Worm (Caenorhabditis elegans): ENCODE data around the gene C05C10.2.

DNA sequence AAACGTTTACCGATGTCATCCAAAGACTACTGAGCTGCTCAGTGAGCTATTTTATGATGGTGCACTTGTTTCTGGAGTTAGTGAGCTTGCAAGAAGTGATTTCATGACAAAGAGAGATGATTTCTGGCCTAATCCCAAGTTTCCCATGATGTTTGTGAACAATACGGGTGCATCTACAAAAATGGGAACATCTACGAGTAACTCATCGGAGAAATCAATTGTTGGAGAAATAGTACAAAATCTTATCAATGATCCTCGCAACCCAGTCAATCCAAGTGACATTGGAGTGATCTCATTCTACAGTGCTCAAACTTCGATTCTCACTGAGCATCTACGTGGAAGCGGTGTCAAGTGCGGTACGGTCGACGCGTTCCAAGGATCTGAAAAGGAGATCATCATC lies 6.5 kb downstream of the C05C10.2 start:
- no peak for TF ChIP-seq nhr-11 (tag; optimal IDR thresholded peaks at IDR 0.05)
- TF ChIP-seq ceh-82 (tag; optimal IDR thresholded peaks at IDR 0.05): no peak
- no peak for TF ChIP-seq unc-62 (GFP tag; optimal IDR thresholded peaks at IDR 0.05)
- TF ChIP-seq ama-1 (optimal IDR thresholded peaks at IDR 0.05): no peak
- no peak for TF ChIP-seq F13H6.1 (tag; optimal IDR thresholded peaks at IDR 0.05)
